Worm (Caenorhabditis elegans) whole organism, L1 larva: ENCODE data around the gene cpg-19.

Experiments used
- aly-2 ChIP-seq: fragments of 150-350 bp; optimal IDR thresholded peaks from 2 replicates; lab custom pipeline; 2014; ENCODE audit warnings: missing biosample characterization, missing genetic modification characterization
- ces-1 ChIP-seq: fragments of 150-350 bp; optimal IDR thresholded peaks from 2 replicates; lab custom pipeline; 2014; ENCODE audit warnings: missing biosample characterization, missing genetic modification reagents, missing genetic modification characterization
- lin-35 ChIP-seq, 2 experiments: fragments of 150-350 bp; optimal IDR thresholded peaks; 2 replicates each; lab custom pipeline; 2014; ENCODE audit warnings: missing biosample characterization in 2 of 2, missing genetic modification characterization in 2 of 2, missing genetic modification reagents in 2 of 2
- nhr-12 ChIP-seq: sonication (generic microtip); optimal IDR thresholded peaks from 2 replicates; lab custom pipeline; 2017; ENCODE audit warnings: missing biosample characterization, missing genetic modification characterization
- nhr-76 ChIP-seq: sonication (generic microtip); optimal IDR thresholded peaks from 2 replicates; lab custom pipeline; 2017; ENCODE audit warnings: missing biosample characterization, missing genetic modification characterization
- pag-3 ChIP-seq: sonication (generic microtip); optimal IDR thresholded peaks from 2 replicates; lab custom pipeline; 2017; ENCODE audit warnings: missing genetic modification characterization, mild to moderate bottlenecking, missing compliant biosample characterization, antibody characterized with exemption, borderline replicate concordance; ENCODE audit not compliant: insufficient read depth
- rnt-1 ChIP-seq: sonication (generic microtip); optimal IDR thresholded peaks from 2 replicates; lab custom pipeline; 2016; ENCODE audit warnings: mild to moderate bottlenecking, missing genetic modification characterization, moderate library complexity, missing compliant biosample characterization
- tbx-2 ChIP-seq: sonication (generic microtip); optimal IDR thresholded peaks from 2 replicates; lab custom pipeline; 2016; ENCODE audit warnings: missing genetic modification characterization, missing compliant biosample characterization
- unc-86 ChIP-seq: sonication (generic microtip); optimal IDR thresholded peaks from 2 replicates; lab custom pipeline; 2016; ENCODE audit warnings: missing genetic modification characterization, missing compliant biosample characterization
- xbp-1 ChIP-seq: sonication (generic microtip); optimal IDR thresholded peaks from 2 replicates; lab custom pipeline; 2016; ENCODE audit warnings: missing genetic modification characterization, missing compliant biosample characterization
- ztf-11 ChIP-seq, 2 experiments: sonication (generic microtip); optimal IDR thresholded peaks; 2 replicates each; lab custom pipeline; 2016 to 2017; ENCODE audit warnings: missing genetic modification characterization in 2 of 2, missing biosample characterization in 1 of 2, missing compliant biosample characterization in 1 of 2

- TF ChIP-seq ztf-11 (tag; optimal IDR thresholded peaks at IDR 0.05; lab: Kevin White, UChicago) (no peak), tbx-2 (no peak), nhr-12 (tag; lab: Kevin White, UChicago) (no peak), lin-35 (GFP tag; optimal IDR thresholded peaks at IDR 0.05; lab: Kevin White, UChicago) (no peak), ces-1 (no peak), xbp-1 (tag; lab: Kevin White, UChicago) (no peak), rnt-1 (tag; lab: Kevin White, UChicago) (no peak), nhr-76 (tag; lab: Kevin White, UChicago) (no peak), unc-86 (no peak), aly-2 (tag; lab: Kevin White, UChicago) (no peak), pag-3 (tag; lab: Kevin White, UChicago) (no peak)
These were observed 47.3 kb upstream of the cpg-19 start for ce11 chrX:16574303-16574702.
